Fruit fly (Drosophila melanogaster) whole organism, embryonic: ENCODE measurements around the gene sol.
A peak's percentile ranks its signal among the peaks of the same experiment; 100 is the strongest.

Experiments
- B-H2 ChIP-seq: fragments of 200-800 bp; sonication (Bioruptor generic); optimal IDR thresholded peaks from 2 replicates; lab custom pipeline; 2018; ENCODE audit warnings: missing biosample characterization, mild to moderate bottlenecking, missing genetic modification characterization
- BEAF-32 ChIP-seq: fragments of 200-800 bp; sonication (Bioruptor generic); optimal IDR thresholded peaks from 3 replicates; lab custom pipeline; 2017; ENCODE audit warnings: missing biosample characterization, missing genetic modification characterization, mild to moderate bottlenecking, moderate library complexity, missing genetic modification reagents
- CG10209 ChIP-seq: fragments of 200-800 bp; sonication (Bioruptor generic); optimal IDR thresholded peaks from 3 replicates; lab custom pipeline; 2017; ENCODE audit warnings: missing biosample characterization, mild to moderate bottlenecking, missing genetic modification characterization, missing genetic modification reagents
- CG11398 ChIP-seq: fragments of 200-800 bp; sonication (Bioruptor generic); optimal IDR thresholded peaks from 2 replicates; lab custom pipeline; 2016; ENCODE audit warnings: missing biosample characterization, missing genetic modification characterization
- CG11456 ChIP-seq: fragments of 200-800 bp; sonication (Bioruptor generic); IDR thresholded peaks from 3 replicates; pipeline ENCODE4 v1.3.6; 2022; ENCODE audit warnings: missing biosample characterization, missing genetic modification characterization
- CG11696 ChIP-seq: fragments of 200-800 bp; sonication (Bioruptor generic); IDR thresholded peaks from 2 replicates; pipeline ENCODE4 v1.3.6; 2022; ENCODE audit warnings: missing biosample characterization, missing genetic modification characterization
- CG13424 ChIP-seq: fragments of 200-800 bp; sonication (Bioruptor generic); optimal IDR thresholded peaks from 2 replicates; lab custom pipeline; 2019; ENCODE audit warnings: missing biosample characterization, mild to moderate bottlenecking, missing genetic modification characterization, moderate library complexity
- CG14667 ChIP-seq: fragments of 200-800 bp; sonication (Bioruptor generic); IDR thresholded peaks from 2 replicates; pipeline ENCODE4 v1.3.6; 2022; ENCODE audit warnings: missing biosample characterization, missing genetic modification characterization
- CG17568 ChIP-seq: fragments of 200-800 bp; sonication (Bioruptor generic); optimal IDR thresholded peaks from 2 replicates; lab custom pipeline; 2018; ENCODE audit warnings: missing biosample characterization, mild to moderate bottlenecking, missing genetic modification characterization, moderate library complexity
- CG17829 ChIP-seq: fragments of 200-800 bp; optimal IDR thresholded peaks from 2 replicates; lab custom pipeline; 2019; ENCODE audit warnings: missing biosample characterization, mild to moderate bottlenecking, missing genetic modification characterization, moderate library complexity
- CG2129 ChIP-seq: fragments of 200-800 bp; sonication (Bioruptor generic); IDR thresholded peaks from 2 replicates; pipeline ENCODE4 v1.3.6; 2022; ENCODE audit warnings: missing biosample characterization, missing genetic modification characterization; ENCODE audit not compliant: partially characterized antibody
- CG33213 ChIP-seq: fragments of 200-800 bp; sonication (Bioruptor generic); optimal IDR thresholded peaks from 3 replicates; lab custom pipeline; 2016; ENCODE audit warnings: missing biosample characterization, missing genetic modification characterization
- CG34376 ChIP-seq: fragments of 200-800 bp; sonication (Bioruptor generic); optimal IDR thresholded peaks from 2 replicates; lab custom pipeline; 2018; ENCODE audit warnings: missing biosample characterization, mild to moderate bottlenecking, missing genetic modification characterization
- CG4424 ChIP-seq: fragments of 200-800 bp; sonication (Bioruptor generic); optimal IDR thresholded peaks from 3 replicates; lab custom pipeline; 2016; ENCODE audit warnings: missing biosample characterization, missing genetic modification characterization
- CG6175 ChIP-seq: fragments of 200-800 bp; sonication (Bioruptor generic); IDR thresholded peaks from 3 replicates; pipeline ENCODE4 v1.3.6; 2022; ENCODE audit warnings: missing biosample characterization, missing genetic modification characterization
- CG7963 ChIP-seq: fragments of 200-800 bp; sonication (Bioruptor generic); IDR thresholded peaks from 3 replicates; pipeline ENCODE4 v1.3.6; 2022; ENCODE audit warnings: missing biosample characterization, missing genetic modification characterization; ENCODE audit not compliant: partially characterized antibody
- CkIIα-i1 ChIP-seq: fragments of 200-800 bp; sonication (Bioruptor generic); IDR thresholded peaks from 2 replicates; pipeline ENCODE4 v1.3.6; 2022; ENCODE audit warnings: missing biosample characterization, missing genetic modification characterization
- Dfd ChIP-seq, 2 experiments: fragments of >200 bp; optimal IDR thresholded peaks; 2 replicates each; lab custom pipeline; 2017; ENCODE audit warnings: missing biosample characterization in 2 of 2, missing genetic modification characterization in 2 of 2
- Dip2 ChIP-seq: fragments of 200-800 bp; sonication (Bioruptor generic); IDR thresholded peaks from 2 replicates; pipeline ENCODE4 v1.3.6; 2022; ENCODE audit warnings: missing biosample characterization, missing genetic modification characterization
- ERR ChIP-seq: fragments of 200-800 bp; sonication (Bioruptor generic); optimal IDR thresholded peaks from 2 replicates; lab custom pipeline; 2016; ENCODE audit warnings: missing biosample characterization, missing genetic modification characterization
- Elba2 ChIP-seq: fragments of 200-800 bp; sonication (Bioruptor generic); optimal IDR thresholded peaks from 3 replicates; lab custom pipeline; 2016; ENCODE audit warnings: missing biosample characterization, missing genetic modification characterization
- Ets65A ChIP-seq: fragments of 200-800 bp; sonication (Bioruptor generic); peaks from one replicate; lab custom pipeline; 2016; ENCODE audit warnings: missing biosample characterization, missing genetic modification characterization
- Fer2 ChIP-seq: fragments of 200-800 bp; sonication (Bioruptor generic); optimal IDR thresholded peaks from 2 replicates; lab custom pipeline; 2018; ENCODE audit warnings: missing biosample characterization, mild to moderate bottlenecking, missing genetic modification characterization, moderate library complexity
- Gsc ChIP-seq: fragments of 200-800 bp; sonication (Bioruptor generic); IDR thresholded peaks from 2 replicates; pipeline ENCODE4 v1.3.6; 2022; ENCODE audit warnings: missing biosample characterization, missing genetic modification characterization
- Hand ChIP-seq: fragments of 200-800 bp; sonication (Bioruptor generic); optimal IDR thresholded peaks from 2 replicates; lab custom pipeline; 2017; ENCODE audit warnings: mild to moderate bottlenecking, missing biosample characterization, missing genetic modification reagents, missing genetic modification characterization
- MBD-R2 ChIP-seq: fragments of 200-800 bp; sonication (Bioruptor generic); IDR thresholded peaks from 2 replicates; pipeline ENCODE4 v1.3.6; 2022; ENCODE audit warnings: missing biosample characterization, missing genetic modification characterization
- Side ChIP-seq: fragments of 200-800 bp; sonication (Bioruptor generic); optimal IDR thresholded peaks from 2 replicates; lab custom pipeline; 2016; ENCODE audit warnings: missing biosample characterization, missing genetic modification characterization
- Sin3A ChIP-seq: fragments of >200 bp; optimal IDR thresholded peaks from 2 replicates; lab custom pipeline; 2018
- Sry-δ ChIP-seq: fragments of 200-800 bp; sonication (Bioruptor generic); optimal IDR thresholded peaks from 2 replicates; lab custom pipeline; 2016; ENCODE audit warnings: missing biosample characterization, missing genetic modification characterization
- Tbp ChIP-seq: fragments of >200 bp; optimal IDR thresholded peaks from 2 replicates; lab custom pipeline; 2018; ENCODE audit warnings: missing biosample characterization, missing genetic modification characterization
- Trl ChIP-seq, 3 experiments: fragments of >200 bp in 2 of 3; fragments of 200-800 bp in 1 of 3; sonication (Bioruptor generic) in 1 of 3; optimal IDR thresholded peaks; 2 replicates in 1 of 3; 3 replicates in 2 of 3; lab custom pipeline; 2016 to 2017; ENCODE audit warnings: missing biosample characterization in 1 of 3, missing genetic modification characterization in 1 of 3
- Usf ChIP-seq: fragments of 200-800 bp; sonication (Bioruptor generic); optimal IDR thresholded peaks from 2 replicates; lab custom pipeline; 2017; ENCODE audit warnings: missing genotype, missing biosample characterization, missing genetic modification characterization
- YL-1 ChIP-seq: fragments of 200-800 bp; sonication (Bioruptor generic); optimal IDR thresholded peaks from 3 replicates; lab custom pipeline; 2017; ENCODE audit warnings: missing biosample characterization, mild to moderate bottlenecking, missing genetic modification characterization
- ash1 ChIP-seq: fragments of 200-800 bp; sonication (Bioruptor generic); optimal IDR thresholded peaks from 2 replicates; lab custom pipeline; 2018; ENCODE audit warnings: missing biosample characterization, mild to moderate bottlenecking, missing genetic modification characterization
- bab2 ChIP-seq: fragments of 200-800 bp; sonication (Bioruptor generic); optimal IDR thresholded peaks from 2 replicates; lab custom pipeline; 2016; ENCODE audit warnings: missing biosample characterization, missing genetic modification characterization
- ci ChIP-seq: fragments of 200-800 bp; sonication (Bioruptor generic); IDR thresholded peaks from 3 replicates; pipeline ENCODE4 v1.3.6; 2022; ENCODE audit warnings: missing biosample characterization, missing genetic modification characterization
- crol ChIP-seq: fragments of 200-800 bp; sonication (Bioruptor generic); IDR thresholded peaks from 2 replicates; pipeline ENCODE4 v1.3.6; 2022; ENCODE audit warnings: missing biosample characterization, missing genetic modification characterization
- esg ChIP-seq: fragments of 200-800 bp; sonication (Bioruptor generic); conservative IDR thresholded peaks from 2 replicates; pipeline ENCODE4 v1.3.6; 2022; ENCODE audit warnings: missing biosample characterization, missing genetic modification characterization
- hth ChIP-seq: fragments of >200 bp; optimal IDR thresholded peaks from 2 replicates; lab custom pipeline; 2017; ENCODE audit warnings: inconsistent platforms
- insv ChIP-seq, 2 experiments: fragments of 200-800 bp; sonication (Bioruptor generic); optimal IDR thresholded peaks; 3 replicates each; lab custom pipeline; 2016 to 2018; ENCODE audit warnings: missing biosample characterization in 2 of 2, missing genetic modification characterization in 2 of 2
- nom ChIP-seq: fragments of 200-800 bp; sonication (Bioruptor generic); optimal IDR thresholded peaks from 2 replicates; lab custom pipeline; 2017; ENCODE audit warnings: missing biosample characterization, missing genetic modification characterization, mild to moderate bottlenecking, moderate library complexity, missing genetic modification reagents
- p53 ChIP-seq: fragments of 200-800 bp; sonication (Bioruptor generic); optimal IDR thresholded peaks from 2 replicates; lab custom pipeline; 2016; ENCODE audit warnings: missing biosample characterization, missing genetic modification characterization
- pfk ChIP-seq: fragments of 200-800 bp; sonication (Bioruptor generic); optimal IDR thresholded peaks from 2 replicates; lab custom pipeline; 2018; ENCODE audit warnings: missing biosample characterization, mild to moderate bottlenecking, missing genetic modification characterization, moderate library complexity
- row ChIP-seq: fragments of 200-800 bp; sonication (Bioruptor generic); IDR thresholded peaks from 3 replicates; pipeline ENCODE4 v1.3.6; 2022; ENCODE audit warnings: missing biosample characterization, missing genetic modification characterization
- sens-2 ChIP-seq: fragments of 200-800 bp; sonication (Bioruptor generic); IDR thresholded peaks from 2 replicates; pipeline ENCODE4 v1.3.6; 2022; ENCODE audit warnings: missing biosample characterization, missing genetic modification characterization
- slp2 ChIP-seq: fragments of 200-800 bp; sonication (Bioruptor generic); optimal IDR thresholded peaks from 2 replicates; lab custom pipeline; 2016; ENCODE audit warnings: missing biosample characterization, missing genetic modification characterization
- sna ChIP-seq: fragments of 200-800 bp; sonication (Bioruptor generic); IDR thresholded peaks from 2 replicates; pipeline ENCODE4 v1.3.6; 2022; ENCODE audit warnings: missing biosample characterization, missing genetic modification characterization; ENCODE audit not compliant: partially characterized antibody
- tll ChIP-seq, 2 experiments: fragments of 200-800 bp in 1 of 2; fragments of >200 bp in 1 of 2; sonication (Bioruptor generic) in 1 of 2; optimal IDR thresholded peaks; 2 replicates each; lab custom pipeline; 2017 to 2019; ENCODE audit warnings: missing biosample characterization in 2 of 2, missing genetic modification characterization in 2 of 2, mild to moderate bottlenecking in 1 of 2, moderate library complexity in 1 of 2
- twi ChIP-seq: fragments of 200-800 bp; optimal IDR thresholded peaks from 2 replicates; lab custom pipeline; 2019; ENCODE audit warnings: missing biosample characterization, mild to moderate bottlenecking, missing genetic modification characterization, moderate library complexity
- z ChIP-seq: fragments of 200-800 bp; sonication (Bioruptor generic); IDR thresholded peaks from 3 replicates; pipeline ENCODE4 v1.3.6; 2022; ENCODE audit warnings: missing biosample characterization, missing genetic modification characterization

Gene sol

DNA sequence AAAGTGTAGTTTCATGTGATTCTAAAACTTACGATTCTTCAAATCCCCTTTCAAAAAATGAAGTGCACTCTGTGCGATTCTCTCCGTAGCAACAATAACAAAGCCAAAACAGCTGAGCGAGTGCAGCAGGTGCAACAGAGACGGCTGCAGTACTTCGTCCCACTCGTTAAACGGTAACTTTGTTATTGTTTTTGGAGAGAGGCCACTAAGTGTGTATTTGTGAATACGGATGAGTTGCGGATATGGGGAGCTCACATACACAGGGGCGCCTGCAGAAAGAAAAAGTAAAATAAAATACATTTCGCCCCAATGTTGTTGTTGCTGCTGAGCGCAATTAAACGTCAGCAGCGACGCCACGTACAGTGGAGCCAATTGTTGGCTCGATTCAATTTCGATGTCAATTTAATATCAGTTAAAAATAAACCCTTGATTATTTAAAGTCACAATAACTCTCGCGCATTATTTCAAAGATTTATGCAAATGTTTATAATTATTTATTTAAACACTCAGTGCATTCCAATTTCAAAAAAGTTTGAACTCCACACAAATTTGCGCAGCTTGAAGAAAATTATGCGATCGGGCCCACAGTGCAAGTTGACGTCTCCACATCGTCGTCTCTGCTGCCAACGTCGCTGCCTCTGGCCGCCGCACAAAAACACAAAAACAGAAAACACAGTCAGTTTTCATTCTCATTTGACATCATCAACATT, 17.4 kb downstream of the sol start (continued):
- no peak for TF ChIP-seq Sin3A (lab: Kevin White, UChicago)
- TF ChIP-seq ci (GFP tag; lab: Robert Waterston, UW): peak; percentile 95
- peak; percentile 92 for TF ChIP-seq CG14667 (GFP tag; lab: Robert Waterston, UW)
- TF ChIP-seq B-H2 (GFP tag; lab: Kevin White, UChicago): peak; percentile 98
- peak; percentile 74 for TF ChIP-seq p53 (GFP tag; lab: Kevin White, UChicago)
- peak; percentile 19 for TF ChIP-seq Elba2 (GFP tag; lab: Kevin White, UChicago)
- TF ChIP-seq CG11696 (GFP tag; lab: Robert Waterston, UW): peak; percentile 90
- no peak for TF ChIP-seq hth (lab: Kevin White, UChicago)
- TF ChIP-seq CG33213 (GFP tag; lab: Kevin White, UChicago): peak; percentile 91
- peak in 1 of 2 experiments; percentile 47 for TF ChIP-seq tll (GFP tag; optimal IDR thresholded peaks at IDR 0.05; lab: Kevin White, UChicago)
- TF ChIP-seq BEAF-32: peak; percentile 26
- TF ChIP-seq CG6175 (GFP tag; lab: Robert Waterston, UW): peak; percentile 90
- peak; percentile 96 for TF ChIP-seq Hand (GFP tag; lab: Kevin White, UChicago)
- peak; percentile 66 for TF ChIP-seq Sry-δ
- TF ChIP-seq CG7963 (GFP tag; lab: Robert Waterston, UW): 0 out of 3 replicates have a peak, but pooled peaks have one; percentile 30
- TF ChIP-seq Dip2 (GFP tag; lab: Robert Waterston, UW): peak; percentile 71
- peak; percentile 78 for TF ChIP-seq CkIIα-i1
- peak; percentile 97 for TF ChIP-seq nom (GFP tag; lab: Kevin White, UChicago)
- peak; percentile 95 for TF ChIP-seq CG17568 (GFP tag; lab: Kevin White, UChicago)
- no peak for TF ChIP-seq sna (GFP tag; lab: Robert Waterston, UW)
- TF ChIP-seq Tbp: no peak
- peak; percentile 93 for TF ChIP-seq MBD-R2 (GFP tag; lab: Robert Waterston, UW)
- peak; percentile 97 for TF ChIP-seq Fer2 (tag; lab: Kevin White, UChicago)
- TF ChIP-seq Usf: peak; percentile 87
- TF ChIP-seq slp2 (GFP tag; lab: Kevin White, UChicago): peak; percentile 94
- TF ChIP-seq pfk (GFP tag; lab: Kevin White, UChicago): peak; percentile 72
- peak; percentile 84 for TF ChIP-seq sens-2 (GFP tag; lab: Robert Waterston, UW)
- peak; percentile 93 for TF ChIP-seq YL-1
- peak; percentile 98 for TF ChIP-seq CG4424
- TF ChIP-seq CG34376: peak; percentile 99
- peak; percentile 97 for TF ChIP-seq row (GFP tag; lab: Robert Waterston, UW)
- TF ChIP-seq z (GFP tag; lab: Robert Waterston, UW): peak; percentile 67; the same call in 2 of the 3 replicates
- peak; percentile 93 for TF ChIP-seq Gsc (GFP tag; lab: Robert Waterston, UW)
- TF ChIP-seq CG17829 (tag; lab: Kevin White, UChicago): peak; percentile 97
- no peak for TF ChIP-seq CG2129 (GFP tag; lab: Robert Waterston, UW)
- peak; percentile 39 to 83 for TF ChIP-seq insv (GFP tag; optimal IDR thresholded peaks at IDR 0.05; lab: Kevin White, UChicago)
- TF ChIP-seq CG10209: peak; percentile 98
- TF ChIP-seq Side (GFP tag; lab: Kevin White, UChicago): peak; percentile 95
- TF ChIP-seq ash1 (GFP tag; lab: Kevin White, UChicago): peak; percentile 49
- peak in 1 of 2 experiments; percentile 9 for TF ChIP-seq Trl (optimal IDR thresholded peaks at IDR 0.05; lab: Kevin White, UChicago)
- peak; percentile 94 for TF ChIP-seq Trl (GFP tag; optimal IDR thresholded peaks at IDR 0.05; lab: Kevin White, UChicago)
- peak; percentile 63 for TF ChIP-seq crol (GFP tag; lab: Robert Waterston, UW)
- TF ChIP-seq esg (GFP tag; lab: Robert Waterston, UW): peak; percentile 95
- peak; percentile 96 for TF ChIP-seq CG11456
- peak; percentile 99 for TF ChIP-seq Ets65A (GFP tag; lab: Kevin White, UChicago)
- TF ChIP-seq bab2 (GFP tag; lab: Kevin White, UChicago): peak; percentile 95
- TF ChIP-seq CG11398 (GFP tag; lab: Kevin White, UChicago): peak; percentile 87
- peak; percentile 95 for TF ChIP-seq twi (tag; lab: Kevin White, UChicago)
- TF ChIP-seq CG13424: peak; percentile 99
- peak; percentile 90 for TF ChIP-seq ERR
- no peak for TF ChIP-seq Dfd (GFP tag; optimal IDR thresholded peaks at IDR 0.05; lab: Kevin White, UChicago)
